Worm (Caenorhabditis elegans): Measurements from ENCODE around the gene C12D5.9.
A peak's percentile ranks its signal among the peaks of the same experiment; 100 is the strongest.

C12D5.9 gene

ce11 chrV:7693394-7693793, 3.6 kb upstream of the C12D5.9 start, which contains the start of gene C12D5.10:
Gene C12D5.10, minus strand, starts transcription at chrV:7693494.
- TF ChIP-seq nhr-10 (tag; optimal IDR thresholded peaks at IDR 0.05), result no peak

ce11 chrV:7690637-7691036, 849 bp upstream of the C12D5.9 start:
- no peak for TF ChIP-seq fos-1 (tag; optimal IDR thresholded peaks at IDR 0.05)
- no peak for TF ChIP-seq ztf-1 (GFP tag; conservative IDR thresholded peaks at IDR 0.05)
- no peak for TF ChIP-seq lin-11 (tag; optimal IDR thresholded peaks at IDR 0.05)
- TF ChIP-seq ceh-82 (tag; optimal IDR thresholded peaks at IDR 0.05), result no peak
- no peak for TF ChIP-seq crh-2 (tag; optimal IDR thresholded peaks at IDR 0.05)
- TF ChIP-seq blmp-1 (tag; optimal IDR thresholded peaks at IDR 0.05; ENCODE audit: insufficient read depth), result no peak
- TF ChIP-seq ztf-11 (tag; optimal IDR thresholded peaks at IDR 0.05), result no peak
- TF ChIP-seq nhr-25 (tag; optimal IDR thresholded peaks at IDR 0.05), result no peak
- TF ChIP-seq mbf-1 (tag; optimal IDR thresholded peaks at IDR 0.05), result no peak
- TF ChIP-seq F13H6.1 (tag; optimal IDR thresholded peaks at IDR 0.05), result no peak
- TF ChIP-seq nhr-23 (tag; optimal IDR thresholded peaks at IDR 0.05), result no peak
- no peak for TF ChIP-seq mab-5 (tag; optimal IDR thresholded peaks at IDR 0.05)
- TF ChIP-seq unc-62 (GFP tag; optimal IDR thresholded peaks at IDR 0.05), result no peak

- TF ChIP-seq fos-1 (tag; optimal IDR thresholded peaks at IDR 0.05) (peak; percentile 6), nhr-25 (tag; optimal IDR thresholded peaks at IDR 0.05) (peak; percentile 77), nhr-11 (tag; optimal IDR thresholded peaks at IDR 0.05) (no peak), sma-9 (GFP tag; optimal IDR thresholded peaks at IDR 0.05) (peak; percentile 82), sma-9 (tag; optimal IDR thresholded peaks at IDR 0.05) (no peak), elt-1 (tag; optimal IDR thresholded peaks at IDR 0.05) (peak; percentile 11)
Observed at ce11 chrV:7686189-7686588, 3.6 kb downstream of the C12D5.9 start, which contains the start of the genes nhr-94 and nhr-152. Gene nhr-94, minus strand, starts transcription at chrV:7686335. Gene nhr-152, plus strand, starts transcription at chrV:7686350.

ce11 chrV:7683907-7684655, 5.7 kb downstream of the C12D5.9 start, which contains the start of gene sre-11:
Gene sre-11, minus strand, starts transcription at chrV:7683957.
- no peak for TF ChIP-seq lin-39 (tag; optimal IDR thresholded peaks at IDR 0.05)
- TF ChIP-seq C34F6.9 (tag; optimal IDR thresholded peaks at IDR 0.05), result no peak
- TF ChIP-seq nhr-23 (tag; optimal IDR thresholded peaks at IDR 0.05), result no peak
- TF ChIP-seq Y55F3AM.14 (GFP tag; optimal IDR thresholded peaks at IDR 0.05), result no peak
- no peak for TF ChIP-seq egl-27 (tag; optimal IDR thresholded peaks at IDR 0.05)
- TF ChIP-seq ztf-1 (GFP tag; conservative IDR thresholded peaks at IDR 0.05), result no peak
- TF ChIP-seq peb-1 (tag; optimal IDR thresholded peaks at IDR 0.05), result no peak
- no peak for TF ChIP-seq elt-1 (tag; optimal IDR thresholded peaks at IDR 0.05)
- TF ChIP-seq sma-3 (GFP tag; optimal IDR thresholded peaks at IDR 0.05), result no peak
- TF ChIP-seq F13H6.1 (tag; optimal IDR thresholded peaks at IDR 0.05), result no peak
- no peak for TF ChIP-seq ztf-11 (tag; optimal IDR thresholded peaks at IDR 0.05)
- TF ChIP-seq fos-1 (tag; optimal IDR thresholded peaks at IDR 0.05), result no peak
- no peak for TF ChIP-seq nhr-129 (tag; optimal IDR thresholded peaks at IDR 0.05)
- no peak for TF ChIP-seq nhr-10 (tag; optimal IDR thresholded peaks at IDR 0.05)
- no peak for TF ChIP-seq unc-39 (tag; optimal IDR thresholded peaks at IDR 0.05)
- no peak for TF ChIP-seq nhr-12 (tag; optimal IDR thresholded peaks at IDR 0.05)
- no peak for TF ChIP-seq ztf-4 (tag; optimal IDR thresholded peaks at IDR 0.05)
- no peak for TF ChIP-seq nhr-21 (tag; optimal IDR thresholded peaks at IDR 0.05)

ce11 chrV:7681388-7681787, 8.4 kb downstream of the C12D5.9 start, which contains the start of gene cyp-33A1:
Gene cyp-33A1, minus strand, starts transcription at chrV:7681459.
- peak; percentile 30 for TF ChIP-seq crh-2 (tag; optimal IDR thresholded peaks at IDR 0.05)
- no peak for TF ChIP-seq unc-55 (GFP tag; optimal IDR thresholded peaks at IDR 0.05)
- TF ChIP-seq sma-9 (GFP tag; optimal IDR thresholded peaks at IDR 0.05), result peak; percentile 80
- TF ChIP-seq sma-9 (tag; optimal IDR thresholded peaks at IDR 0.05), result no peak
- TF ChIP-seq fos-1 (tag; optimal IDR thresholded peaks at IDR 0.05), result peak; percentile 34
- peak; percentile 21 for TF ChIP-seq nhr-129 (tag; optimal IDR thresholded peaks at IDR 0.05)
- no peak for TF ChIP-seq unc-39 (tag; optimal IDR thresholded peaks at IDR 0.05)

ce11 chrV:7675904-7676303, 13.9 kb downstream of the C12D5.9 start, which contains the start of gene C12D5.3:
Gene C12D5.3, plus strand, starts transcription at chrV:7676204.
- TF ChIP-seq lsy-2 (tag; optimal IDR thresholded peaks at IDR 0.05) (no peak), mab-5 (tag; optimal IDR thresholded peaks at IDR 0.05) (no peak), elt-1 (tag; optimal IDR thresholded peaks at IDR 0.05) (no peak)
